Worm (Caenorhabditis elegans): ENCODE measurements around the gene nhr-57.

ce11 chrV:4138688-4139087 lies 7.0 kb downstream of the nhr-57 start, which contains the start of gene lgc-29:
- TF ChIP-seq unc-130 (GFP tag; optimal IDR thresholded peaks at IDR 0.05) (no peak), unc-62 (GFP tag; optimal IDR thresholded peaks at IDR 0.05) (no peak), lin-54 (GFP tag; optimal IDR thresholded peaks at IDR 0.05) (no peak), dpl-1 (GFP tag; optimal IDR thresholded peaks at IDR 0.05) (no peak), zim-3 (tag; optimal IDR thresholded peaks at IDR 0.05) (no peak), Y95B8A.8 (GFP tag; IDR thresholded peaks at IDR 0.05) (no peak), egl-44 (GFP tag; IDR thresholded peaks at IDR 0.05) (no peak)
